Fruit fly (Drosophila melanogaster) whole organism, embryonic: ENCODE results near the gene twf.
A peak's percentile ranks its signal among the peaks of the same experiment; 100 is the strongest.

Experiments used
- Awh ChIP-seq: fragments of 200-800 bp; sonication (Bioruptor generic); IDR thresholded peaks from 2 replicates; pipeline ENCODE4, ENCODE4 v1.3.6; 2022; ENCODE audit warnings: missing biosample characterization, missing genetic modification characterization
- CG10462 ChIP-seq: fragments of 200-800 bp; sonication (Bioruptor generic); optimal IDR thresholded peaks from 2 replicates; lab custom pipeline; 2016; ENCODE audit warnings: missing biosample characterization, missing genetic modification characterization
- CG11456 ChIP-seq: fragments of 200-800 bp; sonication (Bioruptor generic); IDR thresholded peaks from 3 replicates; pipeline ENCODE4 v1.3.6; 2022; ENCODE audit warnings: missing biosample characterization, missing genetic modification characterization
- CG12219 ChIP-seq: fragments of 200-800 bp; sonication (Bioruptor generic); optimal IDR thresholded peaks from 3 replicates; lab custom pipeline; 2018; ENCODE audit warnings: missing biosample characterization, mild to moderate bottlenecking, missing genetic modification characterization
- CG13296 ChIP-seq: fragments of 200-800 bp; sonication (Bioruptor generic); optimal IDR thresholded peaks from 3 replicates; lab custom pipeline; 2018; ENCODE audit warnings: missing biosample characterization, mild to moderate bottlenecking, missing genetic modification characterization
- CG13624 ChIP-seq: fragments of 200-800 bp; sonication (Bioruptor generic); optimal IDR thresholded peaks from 2 replicates; lab custom pipeline; 2016; ENCODE audit warnings: missing biosample characterization, missing genetic modification characterization
- CG14014 ChIP-seq: fragments of 200-800 bp; sonication (Bioruptor generic); IDR thresholded peaks from 2 replicates; pipeline ENCODE4 v1.3.6; 2022; ENCODE audit warnings: missing biosample characterization, missing genetic modification characterization
- CG15073 ChIP-seq: fragments of 200-800 bp; sonication (Bioruptor generic); optimal IDR thresholded peaks from 2 replicates; lab custom pipeline; 2016; ENCODE audit warnings: missing biosample characterization, missing genetic modification characterization
- CG17359 ChIP-seq: fragments of 200-800 bp; sonication (Bioruptor generic); optimal IDR thresholded peaks from 3 replicates; lab custom pipeline; 2018; ENCODE audit warnings: missing biosample characterization, mild to moderate bottlenecking, missing genetic modification characterization, moderate library complexity
- CG2199 ChIP-seq: fragments of 200-800 bp; sonication (Bioruptor generic); IDR thresholded peaks from 3 replicates; pipeline ENCODE4 v1.3.6; 2022; ENCODE audit warnings: missing biosample characterization, missing genetic modification characterization
- CG2678 ChIP-seq: fragments of 200-800 bp; sonication (Bioruptor generic); optimal IDR thresholded peaks from 3 replicates; lab custom pipeline; 2019; ENCODE audit warnings: missing biosample characterization, mild to moderate bottlenecking, missing genetic modification characterization, moderate library complexity
- CG2712 ChIP-seq: fragments of 200-800 bp; optimal IDR thresholded peaks from 3 replicates; lab custom pipeline; 2019; ENCODE audit warnings: missing biosample characterization, mild to moderate bottlenecking, missing genetic modification characterization, moderate library complexity
- CG3838 ChIP-seq: fragments of 200-800 bp; sonication (Bioruptor generic); optimal IDR thresholded peaks from 3 replicates; lab custom pipeline; 2016; ENCODE audit warnings: missing biosample characterization, missing genetic modification characterization
- CG4360 ChIP-seq: fragments of 200-800 bp; sonication (Bioruptor generic); IDR thresholded peaks from 2 replicates; pipeline ENCODE4 v1.3.6; 2022; ENCODE audit warnings: missing biosample characterization, missing genetic modification characterization
- CG43689 ChIP-seq: fragments of 200-800 bp; sonication (Bioruptor generic); IDR thresholded peaks from 2 replicates; pipeline ENCODE4 v1.3.6; 2022; ENCODE audit warnings: missing biosample characterization, missing genetic modification characterization
- CG4424 ChIP-seq: fragments of 200-800 bp; sonication (Bioruptor generic); optimal IDR thresholded peaks from 3 replicates; lab custom pipeline; 2016; ENCODE audit warnings: missing biosample characterization, missing genetic modification characterization
- CG4854 ChIP-seq: fragments of 200-800 bp; sonication (Bioruptor generic); optimal IDR thresholded peaks from 2 replicates; lab custom pipeline; 2016; ENCODE audit warnings: missing biosample characterization, missing genetic modification characterization, inconsistent platforms
- CG5180 ChIP-seq: fragments of 200-800 bp; sonication (Bioruptor generic); optimal IDR thresholded peaks from 3 replicates; lab custom pipeline; 2017; ENCODE audit warnings: missing biosample characterization, missing genetic modification characterization, mild to moderate bottlenecking, moderate library complexity, missing genetic modification reagents
- CG6272 ChIP-seq: fragments of 200-800 bp; sonication (Bioruptor generic); IDR thresholded peaks from 2 replicates; pipeline ENCODE4 v1.3.6; 2022; ENCODE audit warnings: missing biosample characterization, missing genetic modification characterization
- CG8765 ChIP-seq: fragments of 200-800 bp; sonication (Bioruptor generic); IDR thresholded peaks from 2 replicates; pipeline ENCODE4 v1.3.6; 2022; ENCODE audit warnings: missing biosample characterization, missing genetic modification characterization
- CG9932 ChIP-seq: fragments of 200-800 bp; sonication (Bioruptor generic); IDR thresholded peaks from 2 replicates; pipeline ENCODE4 v1.3.6; 2022; ENCODE audit warnings: missing biosample characterization, missing genetic modification characterization
- Deaf1 ChIP-seq: fragments of 200-800 bp; optimal IDR thresholded peaks from 3 replicates; lab custom pipeline; 2019; ENCODE audit warnings: missing biosample characterization, mild to moderate bottlenecking, missing genetic modification characterization, moderate library complexity
- Eip74EF ChIP-seq, 2 experiments: fragments of 200-800 bp in 1 of 2; fragments of >200 bp in 1 of 2; sonication (Bioruptor generic) in 1 of 2; optimal IDR thresholded peaks; 2 replicates each; lab custom pipeline; 2017 to 2019; ENCODE audit warnings: missing biosample characterization in 2 of 2, missing genetic modification characterization in 2 of 2, mild to moderate bottlenecking in 1 of 2, moderate library complexity in 1 of 2
- Fer1 ChIP-seq: fragments of 200-800 bp; sonication (Bioruptor generic); optimal IDR thresholded peaks from 2 replicates; lab custom pipeline; 2017; ENCODE audit warnings: missing biosample characterization, mild to moderate bottlenecking, missing genetic modification characterization
- HHEX ChIP-seq: fragments of 200-800 bp; sonication (Bioruptor generic); optimal IDR thresholded peaks from 3 replicates; lab custom pipeline; 2017; ENCODE audit warnings: missing biosample characterization, mild to moderate bottlenecking, missing genetic modification characterization, missing genetic modification reagents
- Hsf ChIP-seq: fragments of 200-800 bp; sonication (Bioruptor generic); optimal IDR thresholded peaks from 3 replicates; lab custom pipeline; 2016; ENCODE audit warnings: missing biosample characterization, missing genetic modification characterization
- MTF-1 ChIP-seq: fragments of 200-800 bp; sonication (Bioruptor generic); optimal IDR thresholded peaks from 2 replicates; lab custom pipeline; 2018; ENCODE audit warnings: missing biosample characterization, mild to moderate bottlenecking, missing genetic modification characterization, borderline replicate concordance
- NC2α ChIP-seq: fragments of 200-800 bp; sonication (Bioruptor generic); optimal IDR thresholded peaks from 2 replicates; lab custom pipeline; 2016; ENCODE audit warnings: missing biosample characterization, missing genetic modification characterization
- Scr ChIP-seq: fragments of 200-800 bp; sonication (Bioruptor generic); IDR thresholded peaks from 2 replicates; pipeline ENCODE4 v1.3.6; 2022; ENCODE audit warnings: missing biosample characterization, missing genetic modification characterization; ENCODE audit not compliant: partially characterized antibody
- Sox100B ChIP-seq: fragments of 200-800 bp; sonication (Bioruptor generic); optimal IDR thresholded peaks from 3 replicates; lab custom pipeline; 2018; ENCODE audit warnings: missing biosample characterization, mild to moderate bottlenecking, missing genetic modification characterization
- Sox102F ChIP-seq: fragments of 200-800 bp; sonication (Bioruptor generic); optimal IDR thresholded peaks from 2 replicates; lab custom pipeline; 2018; ENCODE audit warnings: missing biosample characterization, mild to moderate bottlenecking, missing genetic modification characterization, moderate library complexity
- Trl ChIP-seq, 3 experiments: fragments of >200 bp in 2 of 3; fragments of 200-800 bp in 1 of 3; sonication (Bioruptor generic) in 1 of 3; optimal IDR thresholded peaks; 2 replicates in 1 of 3; 3 replicates in 2 of 3; lab custom pipeline; 2016 to 2017; ENCODE audit warnings: missing biosample characterization in 1 of 3, missing genetic modification characterization in 1 of 3
- amos ChIP-seq: fragments of 200-800 bp; sonication (Bioruptor generic); IDR thresholded peaks from 2 replicates; pipeline ENCODE4 v1.3.6; 2022; ENCODE audit warnings: missing biosample characterization, missing genetic modification characterization; ENCODE audit not compliant: partially characterized antibody
- ato ChIP-seq: fragments of 200-800 bp; sonication (Bioruptor generic); IDR thresholded peaks from 2 replicates; pipeline ENCODE4 v1.3.6; 2022; ENCODE audit warnings: missing biosample characterization, missing genetic modification characterization; ENCODE audit not compliant: partially characterized antibody
- cato ChIP-seq: fragments of 200-800 bp; sonication (Bioruptor generic); optimal IDR thresholded peaks from 2 replicates; lab custom pipeline; 2016; ENCODE audit warnings: missing biosample characterization, missing genetic modification characterization, borderline replicate concordance
- croc ChIP-seq: fragments of 200-800 bp; sonication (Bioruptor generic); conservative IDR thresholded peaks from 3 replicates; pipeline ENCODE4 v1.3.6; 2022; ENCODE audit warnings: missing biosample characterization, missing genetic modification characterization
- danr ChIP-seq: fragments of 200-800 bp; sonication (Bioruptor generic); IDR thresholded peaks from 2 replicates; pipeline ENCODE4 v1.3.6; 2022; ENCODE audit warnings: missing biosample characterization, missing genetic modification characterization
- dpn ChIP-seq, 2 experiments: fragments of 200-800 bp; sonication (Bioruptor generic); optimal IDR thresholded peaks; 3 replicates each; lab custom pipeline; 2016; ENCODE audit warnings: missing biosample characterization in 2 of 2, missing genetic modification characterization in 2 of 2
- kah ChIP-seq: fragments of 200-800 bp; sonication (Bioruptor generic); optimal IDR thresholded peaks from 2 replicates; lab custom pipeline; 2018; ENCODE audit warnings: missing biosample characterization, mild to moderate bottlenecking, missing genetic modification characterization
- mam ChIP-seq: fragments of 200-800 bp; sonication (Bioruptor generic); optimal IDR thresholded peaks from 3 replicates; lab custom pipeline; 2016; ENCODE audit warnings: missing biosample characterization, missing genetic modification characterization
- nmo ChIP-seq: fragments of 200-800 bp; sonication (Bioruptor generic); optimal IDR thresholded peaks from 2 replicates; lab custom pipeline; 2018; ENCODE audit warnings: missing biosample characterization, mild to moderate bottlenecking, missing genetic modification characterization, moderate library complexity
- phol ChIP-seq: fragments of 200-800 bp; sonication (Bioruptor generic); optimal IDR thresholded peaks from 3 replicates; lab custom pipeline; 2018; ENCODE audit warnings: missing biosample characterization, mild to moderate bottlenecking, missing genetic modification characterization, moderate library complexity
- sisA ChIP-seq: fragments of 200-800 bp; sonication (Bioruptor generic); IDR thresholded peaks from 2 replicates; pipeline ENCODE4 v1.3.6; 2022; ENCODE audit warnings: missing biosample characterization, missing genetic modification characterization
- slbo ChIP-seq: fragments of 200-800 bp; sonication (Bioruptor generic); IDR thresholded peaks from 2 replicates; pipeline ENCODE4 v1.3.6; 2022; ENCODE audit warnings: missing biosample characterization, missing genetic modification characterization
- sob ChIP-seq: fragments of 200-800 bp; sonication (Bioruptor generic); IDR thresholded peaks from 2 replicates; pipeline ENCODE4 v1.3.6; 2022; ENCODE audit warnings: missing biosample characterization, missing genetic modification characterization
- sqz ChIP-seq: fragments of 200-800 bp; sonication (Bioruptor generic); optimal IDR thresholded peaks from 3 replicates; lab custom pipeline; 2018; ENCODE audit warnings: missing biosample characterization, mild to moderate bottlenecking, missing genetic modification characterization
- sr ChIP-seq: fragments of 200-800 bp; sonication (Bioruptor generic); IDR thresholded peaks from 3 replicates; pipeline ENCODE4 v1.3.6; 2022; ENCODE audit warnings: missing biosample characterization, missing genetic modification characterization
- ttk ChIP-seq: fragments of 200-800 bp; sonication (Bioruptor generic); IDR thresholded peaks from 2 replicates; pipeline ENCODE4 v2.1.2; 2022; ENCODE audit warnings: missing biosample characterization, missing genetic modification characterization
- wor ChIP-seq: fragments of 200-800 bp; sonication (Bioruptor generic); IDR thresholded peaks from 2 replicates; pipeline ENCODE4 v1.3.6; 2022; ENCODE audit warnings: missing biosample characterization, missing genetic modification characterization
- zen ChIP-seq: fragments of 200-800 bp; sonication (Bioruptor generic); optimal IDR thresholded peaks from 3 replicates; lab custom pipeline; 2018; ENCODE audit warnings: missing biosample characterization, mild to moderate bottlenecking, missing genetic modification characterization, moderate library complexity

Gene twf

DNA sequence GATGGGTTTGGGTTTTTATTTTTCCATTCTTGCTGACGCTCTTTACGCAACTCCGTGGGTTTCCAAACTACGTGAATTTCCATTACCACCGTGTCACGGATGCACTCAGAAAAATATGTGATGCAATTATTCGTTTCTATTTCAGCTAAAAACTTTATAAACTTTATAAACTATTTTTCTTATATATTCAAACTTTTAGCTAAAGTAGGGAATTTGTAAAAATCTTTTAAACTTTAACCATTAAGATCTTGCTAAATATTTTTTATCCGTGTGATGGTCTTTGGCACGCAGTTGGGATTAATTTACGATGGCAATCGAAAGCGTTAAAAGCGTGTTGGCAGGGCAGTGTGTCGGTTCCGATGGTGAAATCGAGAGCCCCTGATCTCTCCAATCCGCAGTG is 27.0 kb upstream of the twf start (continued):
- TF ChIP-seq CG4360, result 0 out of 2 replicates have a peak, but pooled peaks have one; percentile 11
- TF ChIP-seq Fer1 (GFP tag; lab: Kevin White, UChicago), result peak; percentile 61
- TF ChIP-seq CG11456 (GFP tag; lab: Robert Waterston, UW), result no peak
- no peak for TF ChIP-seq Trl (optimal IDR thresholded peaks at IDR 0.05; lab: Kevin White, UChicago)
- TF ChIP-seq Trl (GFP tag; optimal IDR thresholded peaks at IDR 0.05; lab: Kevin White, UChicago), result no peak
- peak; percentile 31; the same call in 1 of the 2 replicates for TF ChIP-seq ttk (GFP tag; lab: Robert Waterston, UW)
- TF ChIP-seq Scr (GFP tag; lab: Robert Waterston, UW), result no peak
- TF ChIP-seq CG15073 (GFP tag; lab: Kevin White, UChicago), result no peak
- TF ChIP-seq Sox102F (GFP tag; lab: Kevin White, UChicago), result peak; percentile 77
- peak in 1 of 2 experiments; percentile 34 for TF ChIP-seq dpn (GFP tag; optimal IDR thresholded peaks at IDR 0.05; lab: Kevin White, UChicago)
- no peak for TF ChIP-seq zen (tag; lab: Kevin White, UChicago)
- TF ChIP-seq sr (GFP tag; lab: Robert Waterston, UW), result no peak
- no peak for TF ChIP-seq CG2199 (GFP tag; lab: Robert Waterston, UW)
- peak; percentile 55 for TF ChIP-seq CG14014 (GFP tag; lab: Robert Waterston, UW)
- peak; percentile 72 for TF ChIP-seq CG2712
- peak; percentile 22 for TF ChIP-seq HHEX (GFP tag; lab: Kevin White, UChicago)
- TF ChIP-seq kah (GFP tag; lab: Kevin White, UChicago), result peak; percentile 17
- no peak for TF ChIP-seq CG4854 (GFP tag; lab: Kevin White, UChicago)
- peak; percentile 33 for TF ChIP-seq Deaf1 (tag; lab: Kevin White, UChicago)
- 0 out of 2 replicates have a peak, but pooled peaks have one; percentile 23 for TF ChIP-seq CG6272 (GFP tag; lab: Robert Waterston, UW)
- peak; percentile 77 for TF ChIP-seq CG2678 (tag; lab: Kevin White, UChicago)
- peak in 1 of 2 experiments; percentile 42 for TF ChIP-seq Eip74EF (GFP tag; optimal IDR thresholded peaks at IDR 0.05; lab: Kevin White, UChicago)
- TF ChIP-seq NC2α (GFP tag; lab: Kevin White, UChicago), result no peak
- no peak for TF ChIP-seq CG8765
- TF ChIP-seq CG17359 (tag; lab: Kevin White, UChicago), result peak; percentile 70
- TF ChIP-seq CG5180, result peak; percentile 43
- peak; percentile 61 for TF ChIP-seq phol (tag; lab: Kevin White, UChicago)
- TF ChIP-seq CG3838 (GFP tag; lab: Kevin White, UChicago), result no peak
- peak; percentile 68 for TF ChIP-seq slbo (GFP tag; lab: Robert Waterston, UW)
- TF ChIP-seq nmo (GFP tag; lab: Kevin White, UChicago), result peak; percentile 52
- TF ChIP-seq CG13296, result peak; percentile 52
- TF ChIP-seq Awh, result peak; percentile 55; the same call in 1 of the 2 replicates
- TF ChIP-seq CG13624 (GFP tag; lab: Kevin White, UChicago), result no peak
- TF ChIP-seq CG4424 (GFP tag; lab: Kevin White, UChicago), result peak; percentile 46
- peak; percentile 19 for TF ChIP-seq mam (GFP tag; lab: Kevin White, UChicago)
- TF ChIP-seq danr (GFP tag; lab: Robert Waterston, UW), result 0 out of 2 replicates have a peak, but pooled peaks have one; percentile 13
- TF ChIP-seq cato (GFP tag; lab: Kevin White, UChicago), result no peak
- peak; percentile 25 for TF ChIP-seq Hsf
- TF ChIP-seq CG12219 (GFP tag; lab: Kevin White, UChicago), result peak; percentile 28
- TF ChIP-seq CG9932, result no peak
- TF ChIP-seq sisA (GFP tag; lab: Robert Waterston, UW), result peak; percentile 27
- TF ChIP-seq CG10462 (GFP tag; lab: Kevin White, UChicago), result no peak
- TF ChIP-seq sob, result peak; percentile 67
- peak; percentile 19 for TF ChIP-seq sqz (GFP tag; lab: Kevin White, UChicago)
- peak; percentile 40; the same call in 1 of the 2 replicates for TF ChIP-seq wor (GFP tag; lab: Robert Waterston, UW)
- no peak for TF ChIP-seq amos (GFP tag; lab: Robert Waterston, UW)
- TF ChIP-seq croc (GFP tag; lab: Robert Waterston, UW), result 0 out of 3 replicates have a peak, but pooled peaks have one; percentile 26
- TF ChIP-seq MTF-1 (GFP tag; lab: Kevin White, UChicago), result no peak
- no peak for TF ChIP-seq CG43689 (GFP tag; lab: Robert Waterston, UW)
- TF ChIP-seq Sox100B, result peak; percentile 53
- TF ChIP-seq ato, result no peak
